Worm (Caenorhabditis elegans) whole organism, young adult: ENCODE measurements around the gene spe-51.

Experiments used
- B0019.2 ChIP-seq: fragments of 200-800 bp; sonication (Bioruptor generic); conservative IDR thresholded peaks from 2 replicates; pipeline ENCODE4 v1.3.6; 2022; ENCODE audit warnings: missing genetic modification reagents, missing genetic modification characterization, missing compliant biosample characterization
- F39B2.1 ChIP-seq: fragments of 200-800 bp; sonication (Bioruptor generic); IDR thresholded peaks from 2 replicates; pipeline ENCODE4 v1.3.6; 2022; ENCODE audit warnings: missing genetic modification reagents, missing genetic modification characterization, missing compliant biosample characterization
- F49E8.2 ChIP-seq: sonication (generic microtip); optimal IDR thresholded peaks from 3 replicates; lab custom pipeline; 2017; ENCODE audit warnings: missing genetic modification characterization, mild to moderate bottlenecking, missing compliant biosample characterization, antibody characterized with exemption, moderate library complexity; ENCODE audit not compliant: insufficient read depth
- F57A8.1 ChIP-seq: fragments of 200-800 bp; sonication (Bioruptor generic); optimal IDR thresholded peaks from 2 replicates; lab custom pipeline; 2018; ENCODE audit warnings: mild to moderate bottlenecking, missing genetic modification characterization, moderate library complexity, missing compliant biosample characterization
- T07F8.4 ChIP-seq: sonication (generic microtip); optimal IDR thresholded peaks from 2 replicates; lab custom pipeline; 2016; ENCODE audit warnings: mild to moderate bottlenecking, missing genetic modification characterization, moderate library complexity, missing compliant biosample characterization
- Y53F4B.3 ChIP-seq: fragments of 200-800 bp; sonication (Bioruptor generic); IDR thresholded peaks from 2 replicates; pipeline ENCODE4 v1.3.6; 2022; ENCODE audit warnings: missing genetic modification reagents, missing genetic modification characterization, missing compliant biosample characterization
- Y67H2A.10 ChIP-seq: fragments of 200-800 bp; sonication (Bioruptor generic); conservative IDR thresholded peaks from 2 replicates; pipeline ENCODE4 v1.3.6; 2022; ENCODE audit warnings: missing genetic modification reagents, missing genetic modification characterization, missing compliant biosample characterization
- Y95B8A.8 ChIP-seq: fragments of 200-800 bp; sonication (Bioruptor generic); IDR thresholded peaks from 2 replicates; pipeline ENCODE4 v1.3.6; 2022; ENCODE audit warnings: missing genetic modification reagents, missing genetic modification characterization, missing compliant biosample characterization
- aptf-3 ChIP-seq: fragments of 200-800 bp; sonication (Bioruptor generic); IDR thresholded peaks from 2 replicates; pipeline ENCODE4 v1.3.6; 2022; ENCODE audit warnings: missing genetic modification characterization, missing compliant biosample characterization
- athp-1 ChIP-seq: sonication (generic microtip); optimal IDR thresholded peaks from 2 replicates; lab custom pipeline; 2017; ENCODE audit warnings: mild to moderate bottlenecking, missing genetic modification characterization, missing compliant biosample characterization
- attf-3 ChIP-seq: fragments of 200-800 bp; sonication (Bioruptor generic); conservative IDR thresholded peaks from 2 replicates; pipeline ENCODE4 v1.3.6; 2022; ENCODE audit warnings: missing genetic modification reagents, missing genetic modification characterization, missing compliant biosample characterization
- attf-6 ChIP-seq: fragments of 200-800 bp; sonication (Bioruptor generic); IDR thresholded peaks from 2 replicates; pipeline ENCODE4 v1.3.6; 2022; ENCODE audit warnings: missing genetic modification reagents, missing genetic modification characterization, missing compliant biosample characterization
- cebp-1 ChIP-seq, 2 experiments: fragments of 200-800 bp in 1 of 2; sonication (Bioruptor generic) in 1 of 2; sonication (generic microtip) in 1 of 2; IDR thresholded peaks in 1 of 2; optimal IDR thresholded peaks in 1 of 2; 2 replicates each; pipeline versions ENCODE4 v1.3.6 to Lab custom; 2017 to 2022; ENCODE audit warnings: missing compliant biosample characterization in 2 of 2, missing genetic modification characterization in 2 of 2, mild to moderate bottlenecking in 1 of 2, missing genetic modification reagents in 1 of 2, moderate library complexity in 1 of 2
- ceh-79 ChIP-seq: sonication (generic microtip); optimal IDR thresholded peaks from 2 replicates; lab custom pipeline; 2017; ENCODE audit warnings: mild to moderate bottlenecking, missing genetic modification characterization, missing compliant biosample characterization
- dpff-1 ChIP-seq: sonication (generic microtip); optimal IDR thresholded peaks from 2 replicates; lab custom pipeline; 2017; ENCODE audit warnings: mild to moderate bottlenecking, missing genetic modification characterization, missing compliant biosample characterization
- egl-18 ChIP-seq: fragments of 200-800 bp; sonication (Bioruptor generic); IDR thresholded peaks from 2 replicates; pipeline ENCODE4 v1.3.6; 2022; ENCODE audit warnings: missing genetic modification reagents, missing genetic modification characterization, missing compliant biosample characterization
- him-1 ChIP-seq: sonication (generic microtip); optimal IDR thresholded peaks from 2 replicates; lab custom pipeline; 2016; ENCODE audit warnings: missing genotype, missing genetic modification reagents, missing genetic modification characterization, missing compliant biosample characterization
- hrde-1 ChIP-seq: sonication (generic microtip); optimal IDR thresholded peaks from 2 replicates; lab custom pipeline; 2016; ENCODE audit warnings: missing genetic modification characterization, mild to moderate bottlenecking, missing compliant biosample characterization, moderate library complexity, missing genotype, missing genetic modification reagents, borderline replicate concordance
- let-607 ChIP-seq, 2 experiments: fragments of 200-800 bp in 1 of 2; sonication (Bioruptor generic) in 1 of 2; sonication (generic microtip) in 1 of 2; optimal IDR thresholded peaks; 2 replicates each; lab custom pipeline; 2016 to 2018; ENCODE audit warnings: mild to moderate bottlenecking in 2 of 2, missing compliant biosample characterization in 2 of 2, missing genetic modification characterization in 2 of 2, moderate library complexity in 2 of 2, missing genotype in 1 of 2
- lin-26 ChIP-seq: fragments of 200-800 bp; sonication (Bioruptor generic); IDR thresholded peaks from 2 replicates; pipeline ENCODE4 v1.3.6; 2022; ENCODE audit warnings: missing genetic modification reagents, missing genetic modification characterization, missing compliant biosample characterization
- lsl-1 ChIP-seq: fragments of 200-800 bp; sonication (Bioruptor generic); optimal IDR thresholded peaks from 2 replicates; lab custom pipeline; 2018; ENCODE audit warnings: mild to moderate bottlenecking, missing genetic modification characterization, moderate library complexity, missing compliant biosample characterization
- lsy-27 ChIP-seq: sonication (generic microtip); optimal IDR thresholded peaks from 2 replicates; lab custom pipeline; 2017; ENCODE audit warnings: missing genetic modification characterization, mild to moderate bottlenecking, missing compliant biosample characterization, antibody characterized with exemption, missing genotype, borderline replicate concordance; ENCODE audit not compliant: insufficient read depth
- madf-6 ChIP-seq: fragments of 200-800 bp; sonication (Bioruptor generic); IDR thresholded peaks from 2 replicates; pipeline ENCODE4 v1.3.6; 2022; ENCODE audit warnings: missing genetic modification reagents, missing genetic modification characterization, missing compliant biosample characterization
- mcd-1 ChIP-seq: fragments of 200-800 bp; sonication (Bioruptor generic); IDR thresholded peaks from 2 replicates; pipeline ENCODE4 v1.3.6; 2022; ENCODE audit warnings: missing genetic modification reagents, missing genetic modification characterization, missing compliant biosample characterization
- mxl-1 ChIP-seq: sonication (generic microtip); optimal IDR thresholded peaks from 2 replicates; lab custom pipeline; 2016; ENCODE audit warnings: missing genetic modification characterization, missing compliant biosample characterization
- nfya-1 ChIP-seq: sonication (generic microtip); optimal IDR thresholded peaks from 2 replicates; lab custom pipeline; 2017; ENCODE audit warnings: antibody characterized with exemption, missing compliant biosample characterization, missing genetic modification characterization, borderline replicate concordance; ENCODE audit not compliant: insufficient read depth
- nhr-120 ChIP-seq: fragments of 200-800 bp; sonication (Bioruptor generic); IDR thresholded peaks from 2 replicates; pipeline ENCODE4 v1.3.6; 2022; ENCODE audit warnings: missing genetic modification characterization, missing compliant biosample characterization
- nhr-179 ChIP-seq: sonication (generic microtip); optimal IDR thresholded peaks from 2 replicates; lab custom pipeline; 2016; ENCODE audit warnings: mild to moderate bottlenecking, missing genetic modification characterization, missing compliant biosample characterization
- nhr-27 ChIP-seq: fragments of 200-800 bp; sonication (Bioruptor generic); optimal IDR thresholded peaks from 2 replicates; lab custom pipeline; 2018; ENCODE audit warnings: mild to moderate bottlenecking, missing genetic modification characterization, moderate library complexity, missing compliant biosample characterization
- nhr-80 ChIP-seq: sonication (generic microtip); optimal IDR thresholded peaks from 2 replicates; lab custom pipeline; 2016; ENCODE audit warnings: missing genetic modification characterization, missing compliant biosample characterization
- pbrm-1 ChIP-seq: fragments of 200-800 bp; sonication (Bioruptor generic); IDR thresholded peaks from 2 replicates; pipeline ENCODE4 v1.3.6; 2022; ENCODE audit warnings: missing genetic modification reagents, missing genetic modification characterization, missing compliant biosample characterization
- pha-4 ChIP-seq: fragments of 150-350 bp; sonication (generic microtip); optimal IDR thresholded peaks from 2 replicates; lab custom pipeline; 2014; ENCODE audit warnings: missing biosample characterization, missing genetic modification reagents, missing genetic modification characterization
- repo-1 ChIP-seq: sonication (generic microtip); optimal IDR thresholded peaks from 2 replicates; lab custom pipeline; 2017; ENCODE audit warnings: mild to moderate bottlenecking, missing genetic modification characterization, missing compliant biosample characterization
- rpc-1 ChIP-seq, 2 experiments: fragments of 150-350 bp in 1 of 2; sonication (generic microtip) in 1 of 2; optimal IDR thresholded peaks; 2 replicates each; lab custom pipeline; 2014 to 2018; ENCODE audit warnings: missing biosample characterization in 1 of 2, missing genetic modification characterization in 1 of 2, missing genetic modification reagents in 1 of 2, missing genotype in 1 of 2
- snpc-1.3 ChIP-seq: sonication (generic microtip); optimal IDR thresholded peaks from 2 replicates; lab custom pipeline; 2017; ENCODE audit warnings: missing genetic modification characterization, mild to moderate bottlenecking, missing compliant biosample characterization, antibody characterized with exemption, moderate library complexity, missing genotype, missing genetic modification reagents; ENCODE audit not compliant: insufficient read depth
- snpc-4 ChIP-seq, 5 experiments: fragments of 150-350 bp in 1 of 5; sonication (generic microtip) in 4 of 5; optimal IDR thresholded peaks; 2 replicates each; lab custom pipeline; 2014 to 2018; ENCODE audit warnings: missing genetic modification characterization in 5 of 5, missing biosample characterization in 3 of 5, antibody characterized with exemption in 2 of 5, mild to moderate bottlenecking in 2 of 5, missing compliant biosample characterization in 2 of 5, missing genotype in 2 of 5, moderate library complexity in 2 of 5, missing genetic modification reagents in 1 of 5
- somi-1 ChIP-seq: fragments of 200-800 bp; sonication (Bioruptor generic); optimal IDR thresholded peaks from 2 replicates; lab custom pipeline; 2018; ENCODE audit warnings: mild to moderate bottlenecking, missing genetic modification characterization, missing compliant biosample characterization
- tlf-1 ChIP-seq: fragments of 200-800 bp; sonication (Bioruptor generic); optimal IDR thresholded peaks from 2 replicates; lab custom pipeline; 2018; ENCODE audit warnings: mild to moderate bottlenecking, missing genetic modification characterization, missing compliant biosample characterization
- unc-130 ChIP-seq: sonication (generic microtip); optimal IDR thresholded peaks from 2 replicates; lab custom pipeline; 2016; ENCODE audit warnings: missing genetic modification reagents, missing genetic modification characterization, missing compliant biosample characterization
- zfh-2 ChIP-seq: fragments of 200-800 bp; sonication (Bioruptor generic); conservative IDR thresholded peaks from 2 replicates; pipeline ENCODE4 v1.3.6; 2022; ENCODE audit warnings: missing genetic modification reagents, missing genetic modification characterization, missing compliant biosample characterization
- ztf-18 ChIP-seq: sonication (generic microtip); optimal IDR thresholded peaks from 2 replicates; lab custom pipeline; 2016; ENCODE audit warnings: missing genotype, mild to moderate bottlenecking, missing genetic modification characterization, missing compliant biosample characterization
- ztf-25 ChIP-seq: fragments of 200-800 bp; sonication (Bioruptor generic); IDR thresholded peaks from 2 replicates; pipeline ENCODE4 v1.3.6; 2022; ENCODE audit warnings: missing genetic modification reagents, missing genetic modification characterization, missing compliant biosample characterization

The spe-51 gene

ce11 chrIV:4650624-4651094 is 41.9 kb upstream of the spe-51 start, which contains the start of gene ubc-9 (continued):
- TF ChIP-seq snpc-4 (GFP tag; optimal IDR thresholded peaks at IDR 0.05; lab: Kevin White, UChicago), result peak; percentile 25
- TF ChIP-seq snpc-4 (tag; optimal IDR thresholded peaks at IDR 0.05; lab: Kevin White, UChicago), result peak; percentile 49 to 78 (median 67)
- peak; percentile 92 for TF ChIP-seq cebp-1 (GFP tag; IDR thresholded peaks at IDR 0.05; lab: Robert Waterston, UW)
- peak; percentile 99 for TF ChIP-seq cebp-1 (tag; optimal IDR thresholded peaks at IDR 0.05; lab: Kevin White, UChicago)
- TF ChIP-seq tlf-1, result peak; percentile 93
- TF ChIP-seq him-1, result peak; percentile 18
- TF ChIP-seq B0019.2 (GFP tag; lab: Robert Waterston, UW), result 0 out of 2 replicates have a peak, but pooled peaks have one; percentile 24
- TF ChIP-seq let-607 (tag; optimal IDR thresholded peaks at IDR 0.05; lab: Kevin White, UChicago), result peak in 1 of 2 experiments; percentile 31
- TF ChIP-seq pha-4 (tag; lab: Kevin White, UChicago), result no peak
- peak; percentile 58 for TF ChIP-seq snpc-1.3
- TF ChIP-seq nhr-27, result no peak
- peak; percentile 58 for TF ChIP-seq unc-130 (GFP tag; lab: Kevin White, UChicago)
- TF ChIP-seq mxl-1, result no peak
- TF ChIP-seq ztf-18 (tag; lab: Kevin White, UChicago), result peak; percentile 67
- no peak for TF ChIP-seq zfh-2
- TF ChIP-seq repo-1 (tag; lab: Kevin White, UChicago), result peak; percentile 3
- peak; percentile 82 for TF ChIP-seq lsl-1 (GFP tag; lab: Kevin White, UChicago)
- no peak for TF ChIP-seq F39B2.1 (GFP tag; lab: Robert Waterston, UW)
- TF ChIP-seq pbrm-1, result peak; percentile 87
- no peak for TF ChIP-seq aptf-3 (GFP tag; lab: Robert Waterston, UW)
- no peak for TF ChIP-seq nhr-179 (tag; lab: Kevin White, UChicago)
- no peak for TF ChIP-seq T07F8.4 (tag; lab: Kevin White, UChicago)
- no peak for TF ChIP-seq nfya-1 (tag; lab: Kevin White, UChicago)
- TF ChIP-seq madf-6, result peak; percentile 97
- no peak for TF ChIP-seq F57A8.1
- TF ChIP-seq mcd-1 (GFP tag; lab: Robert Waterston, UW), result peak; percentile 81
- TF ChIP-seq dpff-1 (tag; lab: Kevin White, UChicago), result no peak
- peak; percentile 70 for TF ChIP-seq Y67H2A.10 (GFP tag; lab: Robert Waterston, UW)
- peak; percentile 75 for TF ChIP-seq lsy-27 (tag; lab: Kevin White, UChicago)
- TF ChIP-seq ztf-25 (GFP tag; lab: Robert Waterston, UW), result no peak
- peak; percentile 52 for TF ChIP-seq F49E8.2 (tag; lab: Kevin White, UChicago)
- no peak for TF ChIP-seq nhr-120 (GFP tag; lab: Robert Waterston, UW)
- TF ChIP-seq Y53F4B.3 (GFP tag; lab: Robert Waterston, UW), result no peak
- TF ChIP-seq ceh-79 (tag; lab: Kevin White, UChicago), result no peak
- peak; percentile 77 for TF ChIP-seq lin-26 (GFP tag; lab: Robert Waterston, UW)
- TF ChIP-seq nhr-80 (tag; lab: Kevin White, UChicago), result peak; percentile 46
- TF ChIP-seq attf-3, result no peak
- TF ChIP-seq athp-1 (tag; lab: Kevin White, UChicago), result peak; percentile 74
- no peak for TF ChIP-seq somi-1 (GFP tag; lab: Kevin White, UChicago)
- TF ChIP-seq hrde-1 (tag; lab: Kevin White, UChicago), result peak; percentile 30
- TF ChIP-seq egl-18 (GFP tag; lab: Robert Waterston, UW), result no peak
- peak; percentile 15 for TF ChIP-seq rpc-1 (optimal IDR thresholded peaks at IDR 0.05; lab: Kevin White, UChicago)
- TF ChIP-seq rpc-1 (tag; optimal IDR thresholded peaks at IDR 0.05; lab: Kevin White, UChicago), result no peak
- TF ChIP-seq attf-6, result peak; percentile 53; the same call in 1 of the 2 replicates
- peak; percentile 58; the same call in 1 of the 2 replicates for TF ChIP-seq Y95B8A.8 (GFP tag; lab: Robert Waterston, UW)
